Worm (Caenorhabditis elegans): ENCODE data around the gene let-70.

The let-70 gene

ce11 chrIV:11094052-11094451, 12.0 kb upstream of the let-70 start:
- TF ChIP-seq nhr-102 (tag; optimal IDR thresholded peaks at IDR 0.05) (no peak), nhr-76 (tag; optimal IDR thresholded peaks at IDR 0.05) (no peak), aha-1 (tag) (peak; percentile 93)

ce11 chrIV:11092502-11093080, 10.5 kb upstream of the let-70 start, which contains the start of gene bcc-1:
bcc-1 (minus strand) TSS chrIV:11092552.
- TF ChIP-seq nhr-28 (tag; optimal IDR thresholded peaks at IDR 0.05) (peak; percentile 62), lsy-2 (tag; optimal IDR thresholded peaks at IDR 0.05) (peak in 1 of 2 experiments; percentile 41), zag-1 (tag; optimal IDR thresholded peaks at IDR 0.05) (no peak), unc-62 (GFP tag; optimal IDR thresholded peaks at IDR 0.05 in 1 of 2) (peak in 1 of 2 experiments; percentile 98), unc-62 (tag; optimal IDR thresholded peaks at IDR 0.05) (no peak), zip-11 (GFP tag; IDR thresholded peaks at IDR 0.05) (no peak), mes-2 (tag; optimal IDR thresholded peaks at IDR 0.05; ENCODE audit: poor library complexity, severe bottlenecking) (no peak), mdl-1 (tag; optimal IDR thresholded peaks at IDR 0.05) (peak in 1 of 2 experiments; percentile 53), nhr-25 (tag; optimal IDR thresholded peaks at IDR 0.05; ENCODE audit: borderline replicate concordance, insufficient read depth) (peak; percentile 10), tra-1 (GFP tag; IDR thresholded peaks at IDR 0.05) (0 out of 2 replicates have a peak, but pooled peaks have one; percentile 38), mxl-3 (GFP tag; optimal IDR thresholded peaks at IDR 0.05) (peak; percentile 27), dve-1 (tag; optimal IDR thresholded peaks at IDR 0.05; ENCODE audit: insufficient read depth) (peak; percentile 44), cey-2 (tag; optimal IDR thresholded peaks at IDR 0.05; ENCODE audit: borderline replicate concordance, insufficient read depth) (peak; percentile 42), Y75B8A.6 (GFP tag; IDR thresholded peaks at IDR 0.05) (no peak), egl-27 (tag; optimal IDR thresholded peaks at IDR 0.05) (no peak), egl-43 (GFP tag; IDR thresholded peaks at IDR 0.05) (no peak), aha-1 (tag) (peak; percentile 65), hlh-11 (tag; optimal IDR thresholded peaks at IDR 0.05) (peak; percentile 55), mdt-29 (GFP tag; IDR thresholded peaks at IDR 0.05) (no peak), hmg-1.1 (GFP tag; IDR thresholded peaks at IDR 0.05) (no peak), skn-1 (tag; optimal IDR thresholded peaks at IDR 0.05) (no peak), madf-5 (GFP tag; IDR thresholded peaks at IDR 0.05) (no peak), ces-1 (GFP tag; optimal IDR thresholded peaks at IDR 0.05) (no peak), nhr-77 (tag; optimal IDR thresholded peaks at IDR 0.05) (peak; percentile 23), ceh-20 (GFP tag; IDR thresholded peaks at IDR 0.05) (peak; percentile 78; the same call in 1 of the 2 replicates), hlh-30 (tag; optimal IDR thresholded peaks at IDR 0.05; ENCODE audit: insufficient read depth) (peak; percentile 43)

DNA sequence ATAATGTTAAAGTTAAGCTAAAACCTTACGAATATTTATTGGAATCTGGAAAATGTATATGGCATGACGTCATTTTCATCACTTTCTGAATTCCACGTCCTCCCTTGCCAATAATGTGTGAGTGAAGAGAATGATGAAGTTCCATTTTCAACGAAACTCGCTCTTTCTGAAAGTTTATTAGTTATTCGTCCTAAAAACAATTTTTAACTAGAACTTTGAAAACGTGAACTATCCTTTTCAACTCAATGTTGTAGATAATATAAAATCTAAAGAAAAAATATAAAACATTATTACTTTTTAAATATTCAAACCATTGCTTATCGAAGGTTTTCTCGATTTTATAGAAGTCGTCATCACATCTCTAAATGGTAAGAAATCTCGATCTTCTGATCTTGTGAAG, 7.5 kb upstream of the let-70 start, which contains the start of gene M7.7:
Gene M7.7, plus strand, starts transcription at position 301 of the 400 bp plus-strand sequence.
- no peak for TF ChIP-seq unc-130 (GFP tag; optimal IDR thresholded peaks at IDR 0.05)
- no peak for TF ChIP-seq vab-7 (GFP tag; IDR thresholded peaks at IDR 0.05)
- no peak for TF ChIP-seq mdt-29 (GFP tag; IDR thresholded peaks at IDR 0.05)
- TF ChIP-seq sdz-12 (GFP tag; optimal IDR thresholded peaks at IDR 0.05) = no peak
- no peak for TF ChIP-seq daf-19 (GFP tag; conservative IDR thresholded peaks at IDR 0.05)
- no peak for TF ChIP-seq snpc-1.2 (GFP tag; IDR thresholded peaks at IDR 0.05)
- TF ChIP-seq duxl-1 (tag; optimal IDR thresholded peaks at IDR 0.05; ENCODE audit: poor library complexity) = no peak
- no peak for TF ChIP-seq tag-97 (GFP tag; IDR thresholded peaks at IDR 0.05)
- TF ChIP-seq jun-1 (tag; optimal IDR thresholded peaks at IDR 0.05) = no peak
- no peak for TF ChIP-seq ceh-28 (tag; optimal IDR thresholded peaks at IDR 0.05)
- no peak for TF ChIP-seq arid-1 (GFP tag; conservative IDR thresholded peaks at IDR 0.05)
- no peak for TF ChIP-seq egl-43 (GFP tag; IDR thresholded peaks at IDR 0.05)
- no peak for TF ChIP-seq pqm-1 (tag; optimal IDR thresholded peaks at IDR 0.05)

All from whole organism, L4 larva.